Worm (Caenorhabditis elegans): Measurements from ENCODE around the gene gpa-2.

- TF ChIP-seq nhr-237 (tag; optimal IDR thresholded peaks at IDR 0.05) (no peak), snpc-4 (tag; optimal IDR thresholded peaks at IDR 0.05) (no peak), mab-5 (tag; optimal IDR thresholded peaks at IDR 0.05) (no peak)
Measured at ce11 chrV:8348959-8349389, 21.8 kb upstream of the gpa-2 start.

Data from whole organism, mixed stage, embryonic.